Worm (Caenorhabditis elegans): ENCODE results near the gene T01D3.3.

DNA sequence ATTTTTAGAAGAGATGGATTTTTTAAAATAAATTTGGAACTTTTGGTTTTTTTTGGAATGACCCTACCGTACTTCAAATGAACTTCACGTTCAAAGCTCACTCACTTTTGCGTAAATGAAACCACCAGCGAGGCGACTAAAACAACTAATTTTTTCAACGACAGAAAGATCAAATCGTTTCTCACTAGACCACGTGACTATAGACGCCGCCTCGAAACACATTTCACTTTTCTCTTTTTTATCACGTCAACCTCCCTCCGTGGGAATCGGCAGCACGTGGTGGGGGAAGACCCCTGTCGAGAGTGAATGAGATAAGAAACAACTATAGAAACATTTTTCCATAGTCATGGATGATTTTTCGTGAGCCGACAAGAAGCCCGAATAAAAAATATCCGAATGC, 46.8 kb upstream of the T01D3.3 start:
- no peak for TF ChIP-seq ztf-11 (tag; optimal IDR thresholded peaks at IDR 0.05)
- TF ChIP-seq sem-2 (GFP tag; optimal IDR thresholded peaks at IDR 0.05) = no peak
- TF ChIP-seq lin-13 (tag; optimal IDR thresholded peaks at IDR 0.05) = no peak
- no peak for TF ChIP-seq unc-39 (tag; optimal IDR thresholded peaks at IDR 0.05)
- TF ChIP-seq mls-2 (tag; optimal IDR thresholded peaks at IDR 0.05) = no peak

Measured in whole organism, mixed stage, embryonic.